Worm (Caenorhabditis elegans) whole organism, young adult: Measurements from ENCODE around the gene picc-1.
"Not testable (repeated sequence)": the region's sequence is repeated elsewhere in the genome, so short reads cannot be mapped to it uniquely, and the experiment has no call there.

Source experiments
- D2030.7 ChIP-seq: fragments of 200-800 bp; sonication (Bioruptor generic); IDR thresholded peaks from 2 replicates; pipeline ENCODE4 v1.3.6; 2022; ENCODE audit warnings: missing genetic modification reagents, missing genetic modification characterization, missing compliant biosample characterization
- F23B12.7 ChIP-seq: sonication (generic microtip); optimal IDR thresholded peaks from 2 replicates; lab custom pipeline; 2017; ENCODE audit warnings: missing genetic modification characterization, mild to moderate bottlenecking, missing compliant biosample characterization, antibody characterized with exemption, moderate library complexity; ENCODE audit not compliant: insufficient read depth
- F33H1.4 ChIP-seq: fragments of 200-800 bp; sonication (Bioruptor generic); IDR thresholded peaks from 2 replicates; pipeline ENCODE4 v1.3.6; 2022; ENCODE audit warnings: missing genetic modification reagents, missing genetic modification characterization, missing compliant biosample characterization
- dox-1 ChIP-seq: fragments of 200-800 bp; sonication (Bioruptor generic); IDR thresholded peaks from 2 replicates; pipeline ENCODE4 v1.3.6; 2022; ENCODE audit warnings: missing genetic modification reagents, missing genetic modification characterization, missing compliant biosample characterization
- egrh-3 ChIP-seq: fragments of 200-800 bp; sonication (Bioruptor generic); IDR thresholded peaks from 2 replicates; pipeline ENCODE4 v1.3.6; 2022; ENCODE audit warnings: missing genetic modification reagents, missing genetic modification characterization, missing compliant biosample characterization
- him-1 ChIP-seq: sonication (generic microtip); optimal IDR thresholded peaks from 2 replicates; lab custom pipeline; 2016; ENCODE audit warnings: missing genotype, missing genetic modification reagents, missing genetic modification characterization, missing compliant biosample characterization
- hsf-1 ChIP-seq: fragments of 200-800 bp; sonication (Bioruptor generic); IDR thresholded peaks from 2 replicates; pipeline ENCODE4 v1.3.6; 2022; ENCODE audit warnings: missing genetic modification reagents, missing genetic modification characterization, missing compliant biosample characterization
- lsl-1 ChIP-seq: fragments of 200-800 bp; sonication (Bioruptor generic); optimal IDR thresholded peaks from 2 replicates; lab custom pipeline; 2018; ENCODE audit warnings: mild to moderate bottlenecking, missing genetic modification characterization, moderate library complexity, missing compliant biosample characterization
- madf-8 ChIP-seq: fragments of 200-800 bp; sonication (Bioruptor generic); conservative IDR thresholded peaks from 2 replicates; pipeline ENCODE4 v1.3.6; 2022; ENCODE audit warnings: missing genetic modification reagents, missing genetic modification characterization, missing compliant biosample characterization

picc-1 gene

ce11 chrV:6069968-6070367, 51.2 kb downstream of the picc-1 start, which contains the start of gene fbxa-214:
fbxa-214 (minus strand) TSS chrV:6070068.
- TF ChIP-seq lsl-1; F23B12.7; him-1 (tag; lab: Kevin White, UChicago): not testable (repeated sequence)
- TF ChIP-seq, all 124 proteins: peak for 0; not testable (repeated sequence) for 124

ce11 chrV:6071551-6071950, 52.8 kb downstream of the picc-1 start:
- peak; percentile 21; the same call in 1 of the 2 replicates for TF ChIP-seq D2030.7
- TF ChIP-seq madf-8 (GFP tag; lab: Robert Waterston, UW) = peak; percentile 41
- TF ChIP-seq egrh-3 (GFP tag; lab: Robert Waterston, UW) = peak; percentile 87; the same call in 1 of the 2 replicates
- TF ChIP-seq F33H1.4 (GFP tag; lab: Robert Waterston, UW) = peak; percentile 73

- TF ChIP-seq hsf-1 (GFP tag; lab: Robert Waterston, UW) (peak; percentile 99), dox-1 (peak; percentile 66), D2030.7 (0 out of 2 replicates have a peak, but pooled peaks have one; percentile 10), egrh-3 (GFP tag; lab: Robert Waterston, UW) (peak; percentile 65)
Measured at ce11 chrV:6072190-6072589, 53.4 kb downstream of the picc-1 start.
